Worm (Caenorhabditis elegans) whole organism, L4/young adult: ENCODE measurements around the gene dpf-4.

Experiments used
- W03F9.2 ChIP-seq: fragments of 150-350 bp; optimal IDR thresholded peaks from 2 replicates; lab custom pipeline; 2014; ENCODE audit warnings: missing biosample characterization, missing genetic modification characterization
- dao-5 ChIP-seq: sonication (generic microtip); optimal IDR thresholded peaks from 2 replicates; lab custom pipeline; 2016; ENCODE audit warnings: missing genotype, missing genetic modification characterization, moderate library complexity, missing compliant biosample characterization
- him-1 ChIP-seq: sonication (generic microtip); optimal IDR thresholded peaks from 2 replicates; lab custom pipeline; 2016; ENCODE audit warnings: missing genotype, missing genetic modification reagents, missing genetic modification characterization, missing compliant biosample characterization

- TF ChIP-seq dao-5 (tag; lab: Kevin White, UChicago): no peak
- TF ChIP-seq W03F9.2 (tag; lab: Kevin White, UChicago): no peak
- no peak for TF ChIP-seq him-1 (tag; lab: Kevin White, UChicago)
Measured at ce11 chrIII:5835163-5835871, 23.8 kb upstream of the dpf-4 start.
